Fruit fly (Drosophila melanogaster) whole organism, embryonic: ENCODE data around the gene CG17959.

Experiments used
- CG10274 ChIP-seq: fragments of 200-800 bp; sonication (Bioruptor generic); optimal IDR thresholded peaks from 3 replicates; lab custom pipeline; 2017; ENCODE audit warnings: missing biosample characterization, mild to moderate bottlenecking, missing genetic modification characterization
- CG10366 ChIP-seq: fragments of 200-800 bp; sonication (Bioruptor generic); IDR thresholded peaks from 2 replicates; pipeline ENCODE4 v1.3.6; 2022; ENCODE audit warnings: missing biosample characterization, missing genetic modification characterization
- CG11560 ChIP-seq: fragments of 200-800 bp; sonication (Bioruptor generic); IDR thresholded peaks from 3 replicates; pipeline ENCODE4 v1.3.6; 2022; ENCODE audit warnings: missing biosample characterization, missing genetic modification characterization
- CG11695 ChIP-seq: fragments of 200-800 bp; sonication (Bioruptor generic); IDR thresholded peaks from 3 replicates; pipeline ENCODE4 v1.3.6; 2022; ENCODE audit warnings: missing biosample characterization, missing genetic modification characterization
- CG12299 ChIP-seq: fragments of 200-800 bp; sonication (Bioruptor generic); optimal IDR thresholded peaks from 2 replicates; lab custom pipeline; 2018; ENCODE audit warnings: missing biosample characterization, mild to moderate bottlenecking, missing genetic modification characterization
- CG16815 ChIP-seq: fragments of 200-800 bp; sonication (Bioruptor generic); optimal IDR thresholded peaks from 3 replicates; lab custom pipeline; 2017; ENCODE audit warnings: missing biosample characterization, mild to moderate bottlenecking, missing genetic modification characterization
- CG17328 ChIP-seq: fragments of 200-800 bp; sonication (Bioruptor generic); IDR thresholded peaks from 2 replicates; pipeline ENCODE4 v1.3.6; 2022; ENCODE audit warnings: missing biosample characterization, missing genetic modification characterization
- CG17361 ChIP-seq: fragments of 200-800 bp; sonication (Bioruptor generic); IDR thresholded peaks from 3 replicates; pipeline ENCODE4 v1.3.6; 2022; ENCODE audit warnings: missing biosample characterization, missing genetic modification characterization
- CG17612 ChIP-seq: fragments of 200-800 bp; sonication (Bioruptor generic); IDR thresholded peaks from 2 replicates; pipeline ENCODE4 v1.3.6; 2022; ENCODE audit warnings: missing biosample characterization, missing genetic modification characterization
- CG2875 ChIP-seq: fragments of 200-800 bp; sonication (Bioruptor generic); optimal IDR thresholded peaks from 2 replicates; lab custom pipeline; 2017; ENCODE audit warnings: missing biosample characterization, mild to moderate bottlenecking, missing genetic modification characterization, missing genetic modification reagents
- CG3065 ChIP-seq: fragments of 200-800 bp; sonication (Bioruptor generic); optimal IDR thresholded peaks from 2 replicates; lab custom pipeline; 2016; ENCODE audit warnings: missing biosample characterization, missing genetic modification characterization
- CG34224 ChIP-seq: fragments of 200-800 bp; sonication (Bioruptor generic); IDR thresholded peaks from 3 replicates; pipeline ENCODE4 v1.3.6; 2022; ENCODE audit warnings: missing biosample characterization, missing genetic modification characterization; ENCODE audit not compliant: partially characterized antibody
- CG42726 ChIP-seq: fragments of 200-800 bp; sonication (Bioruptor generic); IDR thresholded peaks from 2 replicates; pipeline ENCODE4 v1.3.6; 2022; ENCODE audit warnings: missing biosample characterization, missing genetic modification characterization; ENCODE audit not compliant: partially characterized antibody
- CG4854 ChIP-seq: fragments of 200-800 bp; sonication (Bioruptor generic); optimal IDR thresholded peaks from 2 replicates; lab custom pipeline; 2016; ENCODE audit warnings: missing biosample characterization, missing genetic modification characterization, inconsistent platforms
- CG7963 ChIP-seq: fragments of 200-800 bp; sonication (Bioruptor generic); IDR thresholded peaks from 3 replicates; pipeline ENCODE4 v1.3.6; 2022; ENCODE audit warnings: missing biosample characterization, missing genetic modification characterization; ENCODE audit not compliant: partially characterized antibody
- CG9727 ChIP-seq: fragments of 200-800 bp; sonication (Bioruptor generic); optimal IDR thresholded peaks from 3 replicates; lab custom pipeline; 2017; ENCODE audit warnings: missing biosample characterization, mild to moderate bottlenecking, missing genetic modification characterization
- CoRest ChIP-seq: fragments of 200-800 bp; sonication (Bioruptor generic); optimal IDR thresholded peaks from 3 replicates; lab custom pipeline; 2018; ENCODE audit warnings: missing biosample characterization, mild to moderate bottlenecking, missing genetic modification characterization, moderate library complexity
- D ChIP-seq, 2 experiments: fragments of 200-800 bp in 1 of 2; fragments of >200 bp in 1 of 2; sonication (Bioruptor generic) in 1 of 2; optimal IDR thresholded peaks; 2 replicates in 1 of 2; 3 replicates in 1 of 2; lab custom pipeline; 2017; ENCODE audit warnings: mild to moderate bottlenecking in 1 of 2, missing biosample characterization in 1 of 2, missing genetic modification characterization in 1 of 2, missing genetic modification reagents in 1 of 2
- D19B ChIP-seq: fragments of 200-800 bp; sonication (Bioruptor generic); optimal IDR thresholded peaks from 2 replicates; lab custom pipeline; 2017; ENCODE audit warnings: missing biosample characterization, mild to moderate bottlenecking, missing genetic modification characterization
- Dad ChIP-seq: fragments of 200-800 bp; sonication (Bioruptor generic); optimal IDR thresholded peaks from 3 replicates; lab custom pipeline; 2016; ENCODE audit warnings: missing biosample characterization, missing genetic modification characterization
- Doc3 ChIP-seq: fragments of 200-800 bp; sonication (Bioruptor generic); IDR thresholded peaks from 3 replicates; pipeline ENCODE4 v1.3.6; 2022; ENCODE audit warnings: missing biosample characterization, missing genetic modification characterization; ENCODE audit not compliant: partially characterized antibody
- Dref ChIP-seq: fragments of 200-800 bp; sonication (Bioruptor generic); IDR thresholded peaks from 2 replicates; pipeline ENCODE4 v1.3.6; 2022; ENCODE audit warnings: missing biosample characterization, missing genetic modification characterization
- Ets65A ChIP-seq: fragments of 200-800 bp; sonication (Bioruptor generic); peaks from one replicate; lab custom pipeline; 2016; ENCODE audit warnings: missing biosample characterization, missing genetic modification characterization
- Fer2 ChIP-seq: fragments of 200-800 bp; sonication (Bioruptor generic); optimal IDR thresholded peaks from 2 replicates; lab custom pipeline; 2018; ENCODE audit warnings: missing biosample characterization, mild to moderate bottlenecking, missing genetic modification characterization, moderate library complexity
- GATAe ChIP-seq: fragments of 200-800 bp; sonication (Bioruptor generic); conservative IDR thresholded peaks from 2 replicates; pipeline ENCODE4 v1.3.6; 2022; ENCODE audit warnings: missing biosample characterization, missing genetic modification characterization
- HLH54F ChIP-seq: fragments of 200-800 bp; sonication (Bioruptor generic); optimal IDR thresholded peaks from 3 replicates; lab custom pipeline; 2016; ENCODE audit warnings: missing biosample characterization, missing genetic modification characterization
- Kr ChIP-seq: fragments of 200-800 bp; sonication (Bioruptor generic); optimal IDR thresholded peaks from 2 replicates; lab custom pipeline; 2017; ENCODE audit warnings: missing biosample characterization, mild to moderate bottlenecking, missing genetic modification characterization
- Mrtf ChIP-seq: fragments of 200-800 bp; sonication (Bioruptor generic); IDR thresholded peaks from 3 replicates; pipeline ENCODE4 v1.3.6; 2022; ENCODE audit warnings: missing biosample characterization, missing genetic modification characterization
- Opbp ChIP-seq: fragments of 200-800 bp; sonication (Bioruptor generic); IDR thresholded peaks from 3 replicates; pipeline ENCODE4 v1.3.6; 2022; ENCODE audit warnings: missing biosample characterization, missing genetic modification characterization; ENCODE audit not compliant: partially characterized antibody
- Ptx1 ChIP-seq: fragments of 200-800 bp; sonication (Bioruptor generic); IDR thresholded peaks from 2 replicates; pipeline ENCODE4 v1.3.6; 2022; ENCODE audit warnings: missing biosample characterization, missing genetic modification characterization
- Sry-β ChIP-seq: fragments of 200-800 bp; sonication (Bioruptor generic); optimal IDR thresholded peaks from 2 replicates; lab custom pipeline; 2018; ENCODE audit warnings: missing biosample characterization, mild to moderate bottlenecking, missing genetic modification characterization, moderate library complexity
- Sry-δ ChIP-seq: fragments of 200-800 bp; sonication (Bioruptor generic); optimal IDR thresholded peaks from 2 replicates; lab custom pipeline; 2016; ENCODE audit warnings: missing biosample characterization, missing genetic modification characterization
- Taf1 ChIP-seq: fragments of 200-800 bp; sonication (Bioruptor generic); IDR thresholded peaks from 2 replicates; pipeline ENCODE4 v1.3.6; 2022; ENCODE audit warnings: missing biosample characterization, missing genetic modification characterization
- az2 ChIP-seq: fragments of 200-800 bp; sonication (Bioruptor generic); optimal IDR thresholded peaks from 3 replicates; lab custom pipeline; 2016; ENCODE audit warnings: missing biosample characterization, missing genetic modification characterization
- bbx ChIP-seq: fragments of 200-800 bp; sonication (Bioruptor generic); IDR thresholded peaks from 2 replicates; pipeline ENCODE4 v1.3.6; 2022; ENCODE audit warnings: missing biosample characterization, missing genetic modification characterization; ENCODE audit not compliant: partially characterized antibody
- chinmo ChIP-seq: fragments of 200-800 bp; sonication (Bioruptor generic); IDR thresholded peaks from 4 replicates; pipeline ENCODE4 v1.3.6; 2022; ENCODE audit warnings: missing biosample characterization, missing genetic modification characterization; ENCODE audit not compliant: partially characterized antibody
- chm ChIP-seq: fragments of 200-800 bp; sonication (Bioruptor generic); IDR thresholded peaks from 2 replicates; pipeline ENCODE4 v1.3.6; 2022; ENCODE audit warnings: missing biosample characterization, missing genetic modification characterization
- ci ChIP-seq: fragments of 200-800 bp; sonication (Bioruptor generic); IDR thresholded peaks from 3 replicates; pipeline ENCODE4 v1.3.6; 2022; ENCODE audit warnings: missing biosample characterization, missing genetic modification characterization
- da ChIP-seq: fragments of 200-800 bp; sonication (Bioruptor generic); optimal IDR thresholded peaks from 2 replicates; lab custom pipeline; 2016; ENCODE audit warnings: missing biosample characterization, missing genetic modification characterization
- eyg ChIP-seq: fragments of 200-800 bp; sonication (Bioruptor generic); optimal IDR thresholded peaks from 3 replicates; lab custom pipeline; 2016; ENCODE audit warnings: missing biosample characterization, missing genetic modification characterization
- fd3F ChIP-seq: fragments of 200-800 bp; sonication (Bioruptor generic); optimal IDR thresholded peaks from 2 replicates; lab custom pipeline; 2018; ENCODE audit warnings: missing biosample characterization, mild to moderate bottlenecking, missing genetic modification characterization, moderate library complexity
- ftz-f1 ChIP-seq: fragments of 200-800 bp; sonication (Bioruptor generic); optimal IDR thresholded peaks from 2 replicates; lab custom pipeline; 2016; ENCODE audit warnings: missing biosample characterization, missing genetic modification characterization
- gce ChIP-seq: fragments of 200-800 bp; sonication (Bioruptor generic); IDR thresholded peaks from 3 replicates; pipeline ENCODE4 v1.3.6; 2022; ENCODE audit warnings: missing biosample characterization, missing genetic modification characterization
- lilli ChIP-seq: fragments of 200-800 bp; sonication (Bioruptor generic); optimal IDR thresholded peaks from 3 replicates; lab custom pipeline; 2016; ENCODE audit warnings: missing biosample characterization, missing genetic modification characterization
- nau ChIP-seq: fragments of 200-800 bp; sonication (Bioruptor generic); optimal IDR thresholded peaks from 3 replicates; lab custom pipeline; 2017; ENCODE audit warnings: missing biosample characterization, mild to moderate bottlenecking, missing genetic modification characterization, missing genetic modification reagents
- oc ChIP-seq: fragments of 200-800 bp; sonication (Bioruptor generic); optimal IDR thresholded peaks from 2 replicates; lab custom pipeline; 2018; ENCODE audit warnings: missing biosample characterization, mild to moderate bottlenecking, missing genetic modification characterization, moderate library complexity
- sd ChIP-seq: fragments of 200-800 bp; sonication (Bioruptor generic); optimal IDR thresholded peaks from 3 replicates; lab custom pipeline; 2018; ENCODE audit warnings: missing biosample characterization, mild to moderate bottlenecking, missing genetic modification characterization, moderate library complexity
- stwl ChIP-seq: fragments of 200-800 bp; sonication (Bioruptor generic); optimal IDR thresholded peaks from 3 replicates; lab custom pipeline; 2018; ENCODE audit warnings: missing biosample characterization, mild to moderate bottlenecking, missing genetic modification characterization, moderate library complexity
- tgo ChIP-seq: fragments of 200-800 bp; sonication (Bioruptor generic); IDR thresholded peaks from 3 replicates; pipeline ENCODE4 v1.3.6; 2022; ENCODE audit warnings: missing biosample characterization, missing genetic modification characterization
- zen2 ChIP-seq: fragments of 200-800 bp; sonication (Bioruptor generic); IDR thresholded peaks from 3 replicates; pipeline ENCODE4 v1.3.6; 2022; ENCODE audit warnings: missing biosample characterization, missing genetic modification characterization; ENCODE audit not compliant: partially characterized antibody

CG17959 gene

DNA sequence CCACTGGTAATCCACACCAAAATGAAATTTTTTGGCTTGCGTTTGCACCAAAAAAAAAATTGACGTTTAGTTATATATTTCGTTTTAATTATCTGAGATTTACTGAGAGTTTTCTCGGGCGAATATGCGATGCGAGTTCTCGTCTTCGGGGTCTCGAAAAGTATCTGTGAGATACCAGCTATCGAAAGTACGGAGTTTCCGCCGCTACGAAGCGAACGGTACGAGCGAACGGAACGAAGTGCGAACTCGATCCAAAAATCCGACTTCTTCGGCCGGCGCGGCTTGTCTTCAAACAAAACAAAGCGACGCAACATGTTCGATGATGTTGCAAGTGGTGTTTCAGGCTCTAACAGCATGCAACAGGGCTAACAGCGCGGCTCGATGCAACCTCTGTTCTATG is 26.7 kb downstream of the CG17959 start, which contains the start of gene rst (continued):
- TF ChIP-seq Dad (GFP tag; lab: Kevin White, UChicago) (no peak), az2 (GFP tag; lab: Kevin White, UChicago) (no peak), tgo (GFP tag; lab: Robert Waterston, UW) (no peak), CG7963 (GFP tag; lab: Robert Waterston, UW) (no peak), chm (GFP tag; lab: Robert Waterston, UW) (peak; percentile 92), bbx (GFP tag; lab: Robert Waterston, UW) (peak; percentile 48; the same call in 1 of the 2 replicates), eyg (GFP tag; lab: Kevin White, UChicago) (no peak), chinmo (GFP tag; lab: Robert Waterston, UW) (peak; percentile 62; the same call in 1 of the 4 replicates), CG9727 (GFP tag; lab: Kevin White, UChicago) (no peak), GATAe (GFP tag; lab: Robert Waterston, UW) (no peak), lilli (GFP tag; lab: Kevin White, UChicago) (no peak), oc (tag; lab: Kevin White, UChicago) (no peak), CG11560 (tag; lab: Robert Waterston, UW) (no peak), CG17328 (GFP tag; lab: Robert Waterston, UW) (peak; percentile 41; the same call in 1 of the 2 replicates), CG17361 (0 out of 3 replicates have a peak, but pooled peaks have one; percentile 20), D (optimal IDR thresholded peaks at IDR 0.05; lab: Kevin White, UChicago) (no peak), D (GFP tag; optimal IDR thresholded peaks at IDR 0.05; lab: Kevin White, UChicago) (no peak), ci (peak; percentile 37; the same call in 1 of the 3 replicates), da (no peak), CG42726 (GFP tag; lab: Robert Waterston, UW) (peak; percentile 54; the same call in 1 of the 2 replicates), CoRest (tag; lab: Kevin White, UChicago) (no peak), gce (GFP tag; lab: Robert Waterston, UW) (peak; percentile 34; the same call in 1 of the 3 replicates), Mrtf (GFP tag; lab: Robert Waterston, UW) (no peak), Kr (no peak), Ets65A (GFP tag; lab: Kevin White, UChicago) (no peak), Sry-δ (GFP tag; lab: Kevin White, UChicago) (no peak), Sry-β (GFP tag; lab: Kevin White, UChicago) (no peak), CG16815 (no peak), Fer2 (tag; lab: Kevin White, UChicago) (no peak), CG10366 (GFP tag; lab: Robert Waterston, UW) (no peak), CG12299 (tag; lab: Kevin White, UChicago) (no peak), CG17612 (GFP tag; lab: Robert Waterston, UW) (no peak), ftz-f1 (GFP tag; lab: Kevin White, UChicago) (no peak), Taf1 (GFP tag; lab: Robert Waterston, UW) (no peak), CG3065 (GFP tag; lab: Kevin White, UChicago) (no peak), CG4854 (GFP tag; lab: Kevin White, UChicago) (no peak), fd3F (GFP tag; lab: Kevin White, UChicago) (no peak), sd (no peak), Dref (no peak), nau (peak; percentile 28), CG10274 (GFP tag; lab: Kevin White, UChicago) (no peak), CG11695 (GFP tag; lab: Robert Waterston, UW) (no peak), CG2875 (GFP tag; lab: Kevin White, UChicago) (no peak), Ptx1 (GFP tag; lab: Robert Waterston, UW) (no peak), HLH54F (GFP tag; lab: Kevin White, UChicago) (no peak), Opbp (GFP tag; lab: Robert Waterston, UW) (0 out of 3 replicates have a peak, but pooled peaks have one; percentile 32), D19B (GFP tag; lab: Kevin White, UChicago) (no peak), stwl (tag; lab: Kevin White, UChicago) (peak; percentile 24), CG34224 (no peak), Doc3 (GFP tag; lab: Robert Waterston, UW) (no peak), zen2 (no peak)
